Fruit fly (Drosophila melanogaster) whole organism, prepupa: Measurements from ENCODE around the gene mew.

Experiments
- CG31627 ChIP-seq: fragments of 200-800 bp; sonication (Bioruptor generic); optimal IDR thresholded peaks from 3 replicates; lab custom pipeline; 2016; ENCODE audit warnings: missing biosample characterization, missing genetic modification characterization
- CG34406 ChIP-seq: fragments of 200-800 bp; sonication (Bioruptor generic); optimal IDR thresholded peaks from 3 replicates; lab custom pipeline; 2016; ENCODE audit warnings: missing biosample characterization, missing genetic modification characterization
- CG3919 ChIP-seq: fragments of 200-800 bp; sonication (Bioruptor generic); optimal IDR thresholded peaks from 3 replicates; lab custom pipeline; 2016; ENCODE audit warnings: missing biosample characterization, missing genetic modification characterization
- CG4318 ChIP-seq: fragments of 200-800 bp; sonication (Bioruptor generic); optimal IDR thresholded peaks from 3 replicates; lab custom pipeline; 2017; ENCODE audit warnings: missing biosample characterization, mild to moderate bottlenecking, missing genetic modification characterization
- Eip75B ChIP-seq: fragments of 200-800 bp; sonication (Bioruptor generic); optimal IDR thresholded peaks from 3 replicates; lab custom pipeline; 2016; ENCODE audit warnings: missing biosample characterization, missing genetic modification characterization
- Sox102F ChIP-seq: fragments of 200-800 bp; sonication (Bioruptor generic); optimal IDR thresholded peaks from 2 replicates; lab custom pipeline; 2016; ENCODE audit warnings: missing biosample characterization, mild to moderate bottlenecking, missing genetic modification characterization
- fd59A ChIP-seq: fragments of 200-800 bp; sonication (Bioruptor generic); optimal IDR thresholded peaks from 2 replicates; lab custom pipeline; 2017; ENCODE audit warnings: missing biosample characterization, mild to moderate bottlenecking, missing genetic modification characterization, missing genetic modification reagents
- lz ChIP-seq: fragments of 200-800 bp; sonication (Bioruptor generic); optimal IDR thresholded peaks from 3 replicates; lab custom pipeline; 2016; ENCODE audit warnings: missing biosample characterization, missing genetic modification characterization
- spab ChIP-seq: fragments of 200-800 bp; sonication (Bioruptor generic); optimal IDR thresholded peaks from 2 replicates; lab custom pipeline; 2017; ENCODE audit warnings: missing biosample characterization, mild to moderate bottlenecking, missing genetic modification characterization, missing genetic modification reagents

DNA sequence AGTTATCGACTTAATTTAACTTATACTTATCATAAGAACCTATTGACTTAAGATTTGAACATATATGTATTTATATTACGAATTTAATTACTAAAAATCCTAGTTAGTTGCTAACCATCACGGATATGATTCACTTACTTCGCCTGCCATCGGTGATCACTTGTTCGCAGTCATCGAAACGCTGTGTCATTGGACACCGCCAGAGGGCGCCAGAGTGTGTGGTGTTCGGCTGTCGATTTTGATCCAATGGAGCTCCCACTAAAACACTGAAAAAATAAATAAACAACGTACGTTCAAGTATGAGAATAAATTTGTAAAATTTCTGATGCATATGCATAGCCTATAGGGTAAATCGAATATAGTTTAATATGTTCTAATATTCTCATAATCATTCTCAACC is 33.4 kb downstream of the mew start:
- TF ChIP-seq CG34406 (GFP tag; lab: Kevin White, UChicago) (no peak), fd59A (no peak), CG4318 (GFP tag; lab: Kevin White, UChicago) (no peak), lz (GFP tag; lab: Kevin White, UChicago) (no peak), Sox102F (GFP tag; lab: Kevin White, UChicago) (no peak), CG31627 (no peak), spab (GFP tag; lab: Kevin White, UChicago) (no peak), CG3919 (GFP tag; lab: Kevin White, UChicago) (no peak), Eip75B (GFP tag; lab: Kevin White, UChicago) (no peak)
